Fruit fly (Drosophila melanogaster) whole organism, adult: ENCODE data around the gene CG31100.

ENCODE experiments used
- CG12768 ChIP-seq: fragments of 200-800 bp; sonication (Bioruptor generic); optimal IDR thresholded peaks from 2 replicates; lab custom pipeline; 2017; ENCODE audit warnings: missing biosample characterization, missing genetic modification characterization, mild to moderate bottlenecking, moderate library complexity, missing genetic modification reagents
- CG5204 ChIP-seq: fragments of 200-800 bp; sonication (Bioruptor generic); optimal IDR thresholded peaks from 2 replicates; lab custom pipeline; 2016; ENCODE audit warnings: missing biosample characterization, missing genetic modification characterization
- Clk ChIP-seq: fragments of 200-800 bp; sonication (Bioruptor generic); optimal IDR thresholded peaks from 2 replicates; lab custom pipeline; 2017; ENCODE audit warnings: missing biosample characterization, missing genetic modification characterization
- Crg-1 ChIP-seq: fragments of 200-800 bp; sonication (Bioruptor generic); optimal IDR thresholded peaks from 2 replicates; lab custom pipeline; 2016; ENCODE audit warnings: missing biosample characterization, missing genetic modification characterization
- Hr96 ChIP-seq: fragments of 200-800 bp; sonication (Bioruptor generic); optimal IDR thresholded peaks from 2 replicates; lab custom pipeline; 2016; ENCODE audit warnings: missing biosample characterization, missing genetic modification characterization
- bab1 ChIP-seq: fragments of 200-800 bp; sonication (Bioruptor generic); optimal IDR thresholded peaks from 3 replicates; lab custom pipeline; 2019; ENCODE audit warnings: missing biosample characterization, mild to moderate bottlenecking, missing genetic modification characterization, moderate library complexity
- kay ChIP-seq: fragments of 200-800 bp; sonication (Bioruptor generic); peaks from one replicate; lab custom pipeline; 2016; ENCODE audit warnings: missing biosample characterization, missing genetic modification characterization, borderline replicate concordance
- tj ChIP-seq: fragments of 200-800 bp; sonication (Bioruptor generic); optimal IDR thresholded peaks from 3 replicates; lab custom pipeline; 2017; ENCODE audit warnings: missing biosample characterization, mild to moderate bottlenecking, missing genetic modification characterization, moderate library complexity
- toe ChIP-seq: fragments of 200-800 bp; sonication (Bioruptor generic); optimal IDR thresholded peaks from 2 replicates; lab custom pipeline; 2016; ENCODE audit warnings: missing biosample characterization, missing genetic modification characterization

dm6 chr3R:9006129-9006528 lies 2.7 kb upstream of the CG31100 start, which contains the start of the genes Prosbeta3 and Iru:
- TF ChIP-seq Clk (GFP tag; lab: Kevin White, UChicago), result no peak
- no peak for TF ChIP-seq kay
- TF ChIP-seq CG12768 (GFP tag; lab: Kevin White, UChicago), result no peak
- no peak for TF ChIP-seq toe (GFP tag; lab: Kevin White, UChicago)
- TF ChIP-seq Crg-1 (GFP tag; lab: Kevin White, UChicago), result no peak
- TF ChIP-seq bab1 (GFP tag; lab: Kevin White, UChicago), result no peak
- no peak for TF ChIP-seq CG5204 (GFP tag; lab: Kevin White, UChicago)
- TF ChIP-seq Hr96, result no peak
- no peak for TF ChIP-seq tj (GFP tag; lab: Kevin White, UChicago)
